Fruit fly (Drosophila melanogaster) whole organism, pupa: ENCODE results near the gene daed.

Experiments used
- CG10348 ChIP-seq: fragments of 200-800 bp; sonication (Bioruptor generic); IDR thresholded peaks from 2 replicates; pipeline ENCODE4 v1.3.6; 2022; ENCODE audit warnings: missing biosample characterization, missing genetic modification characterization
- CG12605 ChIP-seq: fragments of 200-800 bp; sonication (Bioruptor generic); IDR thresholded peaks from 2 replicates; pipeline ENCODE4 v1.3.6; 2022; ENCODE audit warnings: missing biosample characterization, missing genetic modification characterization
- CG13204 ChIP-seq: fragments of 200-800 bp; sonication (Bioruptor generic); optimal IDR thresholded peaks from 2 replicates; lab custom pipeline; 2018; ENCODE audit warnings: missing biosample characterization, mild to moderate bottlenecking, missing genetic modification characterization, moderate library complexity
- CG14655 ChIP-seq: fragments of 200-800 bp; sonication (Bioruptor generic); optimal IDR thresholded peaks from 3 replicates; lab custom pipeline; 2017; ENCODE audit warnings: mild to moderate bottlenecking, missing biosample characterization, missing genetic modification reagents, missing genetic modification characterization
- CG15710 ChIP-seq: fragments of 200-800 bp; sonication (Bioruptor generic); optimal IDR thresholded peaks from 2 replicates; lab custom pipeline; 2018; ENCODE audit warnings: missing biosample characterization, mild to moderate bottlenecking, missing genetic modification characterization, moderate library complexity
- CG17806 ChIP-seq: fragments of 200-800 bp; sonication (Bioruptor generic); optimal IDR thresholded peaks from 2 replicates; lab custom pipeline; 2018; ENCODE audit warnings: missing biosample characterization, mild to moderate bottlenecking, missing genetic modification characterization, moderate library complexity
- CG32121 ChIP-seq: fragments of 200-800 bp; sonication (Bioruptor generic); IDR thresholded peaks from 2 replicates; pipeline ENCODE4 v1.3.6; 2022; ENCODE audit warnings: missing biosample characterization, missing genetic modification characterization
- CG34367 ChIP-seq: fragments of 200-800 bp; sonication (Bioruptor generic); optimal IDR thresholded peaks from 2 replicates; lab custom pipeline; 2018; ENCODE audit warnings: missing biosample characterization, mild to moderate bottlenecking, missing genetic modification characterization
- CG4496 ChIP-seq: fragments of 200-800 bp; sonication (Bioruptor generic); IDR thresholded peaks from 3 replicates; pipeline ENCODE4 v1.3.6; 2022; ENCODE audit warnings: missing biosample characterization, missing genetic modification characterization
- CG8159 ChIP-seq: fragments of 200-800 bp; sonication (Bioruptor generic); optimal IDR thresholded peaks from 3 replicates; lab custom pipeline; 2018; ENCODE audit warnings: missing biosample characterization, mild to moderate bottlenecking, missing genetic modification characterization, moderate library complexity
- CG8301 ChIP-seq: fragments of 200-800 bp; sonication (Bioruptor generic); optimal IDR thresholded peaks from 2 replicates; lab custom pipeline; 2018; ENCODE audit warnings: missing biosample characterization, mild to moderate bottlenecking, missing genetic modification characterization
- CG9948 ChIP-seq: fragments of 200-800 bp; sonication (Bioruptor generic); optimal IDR thresholded peaks from 2 replicates; lab custom pipeline; 2018; ENCODE audit warnings: missing biosample characterization, mild to moderate bottlenecking, missing genetic modification characterization, moderate library complexity
- D1 ChIP-seq: fragments of 200-800 bp; sonication (Bioruptor generic); optimal IDR thresholded peaks from 2 replicates; lab custom pipeline; 2018; ENCODE audit warnings: missing biosample characterization, mild to moderate bottlenecking, missing genetic modification characterization, moderate library complexity
- EcR ChIP-seq: fragments of 200-800 bp; sonication (Bioruptor generic); optimal IDR thresholded peaks from 3 replicates; lab custom pipeline; 2019; ENCODE audit warnings: missing biosample characterization, missing genetic modification characterization, mild to moderate bottlenecking, moderate library complexity, missing genetic modification reagents
- Ets98B ChIP-seq: fragments of 200-800 bp; sonication (Bioruptor generic); IDR thresholded peaks from 2 replicates; pipeline ENCODE4 v1.3.6; 2022; ENCODE audit warnings: missing biosample characterization, missing genetic modification characterization
- Pif1A ChIP-seq: fragments of 200-800 bp; sonication (Bioruptor generic); optimal IDR thresholded peaks from 3 replicates; lab custom pipeline; 2016; ENCODE audit warnings: missing biosample characterization, missing genetic modification characterization
- Pif1B ChIP-seq: fragments of 200-800 bp; sonication (Bioruptor generic); optimal IDR thresholded peaks from 3 replicates; lab custom pipeline; 2016; ENCODE audit warnings: missing biosample characterization, missing genetic modification characterization
- Snoo ChIP-seq: fragments of 200-800 bp; sonication (Bioruptor generic); optimal IDR thresholded peaks from 3 replicates; lab custom pipeline; 2017; ENCODE audit warnings: missing biosample characterization, mild to moderate bottlenecking, missing genetic modification characterization, inconsistent platforms
- fd96Ca ChIP-seq: fragments of 200-800 bp; sonication (Bioruptor generic); IDR thresholded peaks from 3 replicates; pipeline ENCODE4 v1.3.6; 2022; ENCODE audit warnings: missing biosample characterization, missing genetic modification characterization
- gl ChIP-seq: fragments of 200-800 bp; sonication (Bioruptor generic); optimal IDR thresholded peaks from 2 replicates; lab custom pipeline; 2018; ENCODE audit warnings: missing biosample characterization, mild to moderate bottlenecking, missing genetic modification characterization
- rn ChIP-seq: fragments of 200-800 bp; sonication (Bioruptor generic); IDR thresholded peaks from 2 replicates; pipeline ENCODE4 v1.3.6; 2022; ENCODE audit warnings: missing biosample characterization, missing genetic modification characterization

daed gene

DNA sequence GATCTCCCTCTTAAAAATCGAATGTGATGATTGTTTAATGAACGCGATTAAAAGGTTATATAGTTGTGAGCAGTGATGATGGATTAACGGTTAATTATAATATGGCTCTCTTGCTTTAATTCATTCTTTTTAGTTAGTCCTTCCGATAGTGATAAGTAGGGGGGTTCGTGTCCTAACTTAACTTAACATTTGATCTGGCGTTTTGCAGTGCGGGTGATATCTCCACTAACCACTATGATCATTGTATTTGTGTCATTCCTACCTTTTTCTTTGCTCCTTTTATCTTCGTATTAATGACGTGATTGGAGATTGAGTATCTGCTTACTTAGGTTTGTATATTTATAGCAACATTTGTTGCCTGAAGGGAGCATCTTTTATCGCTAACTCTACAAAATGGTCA, 20.8 kb downstream of the daed start:
- no peak for TF ChIP-seq CG15710
- no peak for TF ChIP-seq CG12605
- TF ChIP-seq Pif1A (GFP tag; lab: Kevin White, UChicago): no peak
- TF ChIP-seq CG9948 (tag; lab: Kevin White, UChicago): no peak
- TF ChIP-seq CG8159 (tag; lab: Kevin White, UChicago): no peak
- TF ChIP-seq, all 21 proteins: peak for 0

DNA sequence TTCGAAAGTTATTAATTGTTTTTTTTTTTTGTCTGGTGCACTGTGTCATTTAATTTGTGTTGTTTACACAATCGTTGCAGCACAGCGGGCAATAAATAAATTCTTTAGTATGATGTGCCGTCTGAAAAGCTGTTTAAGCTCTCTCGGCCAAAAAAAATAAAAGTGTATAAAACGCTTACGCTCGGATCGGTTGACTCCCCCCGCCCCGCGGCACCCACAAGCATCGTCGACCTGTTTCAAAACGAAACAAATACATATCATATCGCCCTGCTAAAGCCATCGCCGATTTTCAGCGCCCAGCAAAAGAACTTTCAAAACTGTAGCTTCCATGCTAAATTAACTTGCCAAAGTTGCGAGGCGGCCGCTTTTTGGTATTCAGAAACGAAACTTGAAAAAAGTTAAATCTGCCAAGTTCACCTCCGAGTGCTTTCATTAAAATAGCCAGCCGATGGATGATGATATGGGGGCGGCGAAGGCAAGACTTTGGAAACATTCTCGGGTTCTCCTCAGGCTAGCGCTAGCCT, 21.7 kb downstream of the daed start:
- TF ChIP-seq EcR (GFP tag; lab: Kevin White, UChicago) (peak; percentile 42), Snoo (tag; lab: Kevin White, UChicago) (no peak)
- TF ChIP-seq, all 21 proteins: peak for 1

DNA sequence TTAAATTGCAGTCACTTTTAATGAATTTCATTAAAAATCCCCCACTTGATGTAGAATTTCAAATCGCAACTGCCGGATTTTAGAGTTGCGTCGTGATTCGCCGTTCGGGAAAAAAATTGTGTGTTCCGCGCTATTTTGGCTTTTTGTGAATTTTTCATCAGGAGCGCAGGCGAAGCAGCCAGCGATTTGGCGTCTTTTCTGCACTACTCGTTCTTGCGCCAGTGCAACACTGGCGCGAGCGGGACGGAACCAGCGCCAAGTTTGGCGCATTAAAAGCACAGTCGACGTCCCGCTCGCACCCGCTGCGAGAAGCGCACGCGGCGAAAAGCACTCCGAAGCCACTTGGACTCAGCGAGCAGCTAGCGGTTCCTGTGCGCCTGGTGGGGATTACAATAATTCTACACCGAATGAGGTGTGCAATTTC, 22.7 kb downstream of the daed start:
- TF ChIP-seq fd96Ca: no peak
- peak; percentile 35 for TF ChIP-seq CG8301 (tag; lab: Kevin White, UChicago)
- no peak for TF ChIP-seq CG4496
- TF ChIP-seq Ets98B: no peak
- no peak for TF ChIP-seq D1
- TF ChIP-seq CG10348 (GFP tag; lab: Robert Waterston, UW): no peak
- peak; percentile 27 for TF ChIP-seq CG15710
- no peak for TF ChIP-seq CG32121 (GFP tag; lab: Robert Waterston, UW)
- peak; percentile 32 for TF ChIP-seq CG14655
- peak; percentile 33 for TF ChIP-seq Pif1B
- peak; percentile 12 for TF ChIP-seq CG34367 (tag; lab: Kevin White, UChicago)
- no peak for TF ChIP-seq rn
- TF ChIP-seq CG8159 (tag; lab: Kevin White, UChicago): peak; percentile 45
- TF ChIP-seq EcR (GFP tag; lab: Kevin White, UChicago): peak; percentile 87
- TF ChIP-seq CG13204 (GFP tag; lab: Kevin White, UChicago): peak; percentile 41
- no peak for TF ChIP-seq CG9948 (tag; lab: Kevin White, UChicago)
- no peak for TF ChIP-seq CG12605
- peak; percentile 81 for TF ChIP-seq Snoo (tag; lab: Kevin White, UChicago)
- TF ChIP-seq CG17806 (tag; lab: Kevin White, UChicago): peak; percentile 32
- TF ChIP-seq Pif1A (GFP tag; lab: Kevin White, UChicago): peak; percentile 28
- TF ChIP-seq gl: peak; percentile 65
- TF ChIP-seq, all 21 proteins: peak for 12

DNA sequence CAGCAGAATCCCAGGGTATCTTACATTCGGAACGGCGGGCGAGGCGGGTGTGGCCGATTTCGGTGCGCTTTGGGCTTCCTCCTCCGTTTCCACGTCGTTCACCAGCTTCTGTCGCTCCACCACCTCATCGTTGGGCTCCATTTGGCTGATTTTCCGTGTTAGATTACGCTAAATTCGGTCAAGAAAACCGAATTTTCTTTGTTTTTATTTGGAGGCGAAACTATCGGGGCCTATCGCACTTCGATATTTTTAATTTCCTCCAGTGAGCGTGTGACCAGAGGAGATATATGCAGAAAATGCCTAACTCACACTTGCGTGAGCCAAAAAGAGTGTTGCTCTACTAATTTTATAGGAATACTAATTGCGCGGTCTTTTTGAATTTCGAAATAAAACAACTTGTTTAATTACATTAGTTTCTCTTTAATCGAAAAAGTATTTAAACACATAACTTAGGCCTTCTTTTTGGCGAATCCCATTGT, 23.9 kb downstream of the daed start, which contains the start of gene CG10874:
CG10874 (minus strand) TSS at position 264 of the 479 bp plus-strand sequence.
- no peak for TF ChIP-seq fd96Ca

DNA sequence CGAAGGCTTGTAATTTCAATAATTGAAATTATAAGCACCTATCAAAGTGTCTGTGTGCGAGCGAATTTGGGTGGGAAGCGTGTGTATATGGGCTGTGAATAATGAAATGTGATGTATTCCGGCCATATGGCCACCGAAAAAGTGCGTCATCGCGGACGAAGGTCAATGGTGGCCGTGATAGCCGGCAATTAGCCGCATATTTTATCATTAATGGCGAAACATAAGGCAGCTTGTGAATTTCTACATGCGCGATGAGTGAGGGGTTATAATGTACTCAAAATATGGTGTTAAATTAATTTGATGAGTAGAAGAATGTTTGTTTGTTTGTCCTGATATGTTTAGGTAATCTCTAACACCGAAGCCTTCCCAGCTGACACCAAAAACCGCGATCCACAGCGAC, 24.7 kb downstream of the daed start:
- TF ChIP-seq CG14655 (no peak), CG4496 (no peak), fd96Ca (no peak), CG32121 (GFP tag; lab: Robert Waterston, UW) (no peak), CG10348 (GFP tag; lab: Robert Waterston, UW) (no peak), CG9948 (tag; lab: Kevin White, UChicago) (no peak), CG17806 (tag; lab: Kevin White, UChicago) (no peak), EcR (GFP tag; lab: Kevin White, UChicago) (no peak), Pif1B (no peak)

DNA sequence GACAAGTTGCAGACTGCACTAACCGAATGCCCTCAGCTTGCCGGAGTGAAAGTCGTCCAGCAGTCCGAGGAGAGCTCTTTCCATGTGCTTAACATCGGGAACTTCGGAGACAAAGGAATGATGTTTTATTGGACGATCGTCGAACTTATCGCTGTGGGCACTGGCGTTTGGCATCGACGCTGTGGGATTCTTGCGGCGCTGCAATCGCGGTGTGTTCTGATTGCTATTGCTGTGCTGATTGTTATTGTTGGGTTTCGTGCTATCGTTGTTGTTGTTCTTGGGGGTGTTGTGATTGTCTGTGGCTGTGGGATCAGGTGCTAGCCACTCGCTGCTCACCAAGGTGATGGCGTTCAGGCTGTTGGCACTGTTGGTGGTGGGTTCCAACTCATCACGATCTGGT, 25.4 kb downstream of the daed start:
- TF ChIP-seq Ets98B: no peak
- TF ChIP-seq CG13204 (GFP tag; lab: Kevin White, UChicago): no peak
- TF ChIP-seq CG8301 (tag; lab: Kevin White, UChicago): no peak
- TF ChIP-seq CG15710: no peak
- TF ChIP-seq CG9948 (tag; lab: Kevin White, UChicago): no peak
- TF ChIP-seq Snoo (tag; lab: Kevin White, UChicago): no peak
- TF ChIP-seq CG4496: no peak
- TF ChIP-seq CG32121 (GFP tag; lab: Robert Waterston, UW): no peak
- TF ChIP-seq CG12605: no peak
- no peak for TF ChIP-seq CG10348 (GFP tag; lab: Robert Waterston, UW)
- TF ChIP-seq rn: no peak
- no peak for TF ChIP-seq D1
- no peak for TF ChIP-seq fd96Ca
- TF ChIP-seq Pif1A (GFP tag; lab: Kevin White, UChicago): no peak
- no peak for TF ChIP-seq CG34367 (tag; lab: Kevin White, UChicago)
- TF ChIP-seq CG14655: no peak
- TF ChIP-seq CG17806 (tag; lab: Kevin White, UChicago): no peak
- no peak for TF ChIP-seq gl
- TF ChIP-seq, all 21 proteins: peak for 0

DNA sequence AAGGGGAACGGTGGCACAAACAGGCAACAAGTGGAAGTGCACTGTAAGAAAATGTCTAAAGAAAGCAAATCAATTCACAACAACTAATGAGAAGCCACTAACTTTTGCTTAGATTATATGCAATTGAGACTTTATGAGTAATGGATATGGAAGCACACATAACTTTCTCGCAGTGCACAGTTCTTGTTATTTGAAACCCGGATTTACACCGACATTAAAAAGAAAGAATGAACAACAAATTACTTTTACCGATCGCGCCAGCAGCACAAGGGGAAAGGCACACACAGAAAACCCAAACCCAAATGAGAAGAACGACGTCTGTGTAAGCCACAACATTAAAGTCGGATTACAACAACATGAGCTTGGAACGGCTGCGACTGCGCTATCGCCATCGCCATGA, 27.0 kb downstream of the daed start:
- TF ChIP-seq Snoo (tag; lab: Kevin White, UChicago) (peak; percentile 82), CG9948 (tag; lab: Kevin White, UChicago) (peak; percentile 45), D1 (no peak), CG13204 (GFP tag; lab: Kevin White, UChicago) (no peak), CG8301 (tag; lab: Kevin White, UChicago) (peak; percentile 78), CG10348 (GFP tag; lab: Robert Waterston, UW) (0 out of 2 replicates have a peak, but pooled peaks have one; percentile 20), CG12605 (peak; percentile 59; the same call in 1 of the 2 replicates), gl (no peak), CG17806 (tag; lab: Kevin White, UChicago) (peak; percentile 56), rn (no peak), fd96Ca (peak; percentile 62; the same call in 2 of the 3 replicates), CG4496 (peak; percentile 81), CG14655 (peak; percentile 77), CG8159 (tag; lab: Kevin White, UChicago) (peak; percentile 48), CG15710 (peak; percentile 36), Ets98B (peak; percentile 58), Pif1B (peak; percentile 64), CG32121 (GFP tag; lab: Robert Waterston, UW) (no peak), CG34367 (tag; lab: Kevin White, UChicago) (peak; percentile 28), Pif1A (GFP tag; lab: Kevin White, UChicago) (peak; percentile 71), EcR (GFP tag; lab: Kevin White, UChicago) (no peak)
- TF ChIP-seq, all 21 proteins: peak for 15
